Worm (Caenorhabditis elegans) whole organism, late embryonic: ENCODE measurements around the gene H42K12.3.

Experiments used
- F13H6.1 ChIP-seq: sonication (generic microtip); optimal IDR thresholded peaks from 2 replicates; lab custom pipeline; 2016; ENCODE audit warnings: missing genetic modification characterization, missing compliant biosample characterization
- ceh-19 ChIP-seq: fragments of 200-800 bp; sonication (Bioruptor generic); optimal IDR thresholded peaks from 2 replicates; lab custom pipeline; 2018; ENCODE audit warnings: mild to moderate bottlenecking, missing genetic modification characterization, missing compliant biosample characterization
- ceh-6 ChIP-seq: fragments of 200-800 bp; sonication (Bioruptor generic); optimal IDR thresholded peaks from 2 replicates; lab custom pipeline; 2018; ENCODE audit warnings: mild to moderate bottlenecking, missing genetic modification characterization, missing compliant biosample characterization
- gmeb-2 ChIP-seq: sonication (generic microtip); optimal IDR thresholded peaks from 2 replicates; lab custom pipeline; 2016; ENCODE audit warnings: missing genetic modification characterization, inconsistent platforms, missing compliant biosample characterization
- hlh-6 ChIP-seq: sonication (generic microtip); optimal IDR thresholded peaks from 2 replicates; lab custom pipeline; 2016; ENCODE audit warnings: missing genotype, missing genetic modification characterization, missing compliant biosample characterization
- pqm-1 ChIP-seq: sonication (generic microtip); optimal IDR thresholded peaks from 2 replicates; lab custom pipeline; 2016; ENCODE audit warnings: missing genetic modification characterization, missing compliant biosample characterization
- rnt-1 ChIP-seq: sonication (generic microtip); optimal IDR thresholded peaks from 2 replicates; lab custom pipeline; 2016; ENCODE audit warnings: missing genetic modification characterization, missing compliant biosample characterization
- zip-5 ChIP-seq: sonication (generic microtip); optimal IDR thresholded peaks from 2 replicates; lab custom pipeline; 2016; ENCODE audit warnings: missing genetic modification characterization, missing compliant biosample characterization

H42K12.3 gene

ce11 chrX:1360631-1361030, 49.4 kb downstream of the H42K12.3 start, which contains the start of gene F56C3.4:
F56C3.4 (minus strand) TSS chrX:1360731.
- TF ChIP-seq hlh-6 (tag; lab: Kevin White, UChicago): no peak
- no peak for TF ChIP-seq pqm-1 (tag; lab: Kevin White, UChicago)
- TF ChIP-seq zip-5: no peak
- TF ChIP-seq ceh-19 (GFP tag; lab: Kevin White, UChicago): no peak
- no peak for TF ChIP-seq ceh-6 (GFP tag; lab: Kevin White, UChicago)
- no peak for TF ChIP-seq gmeb-2 (tag; lab: Kevin White, UChicago)
- TF ChIP-seq rnt-1 (tag; lab: Kevin White, UChicago): no peak
- TF ChIP-seq F13H6.1 (tag; lab: Kevin White, UChicago): no peak
